Worm (Caenorhabditis elegans) whole organism, mixed stage, embryonic: ENCODE measurements around the gene rmd-2.

ENCODE experiments used
- ces-1 ChIP-seq: fragments of 150-350 bp; optimal IDR thresholded peaks from 2 replicates; lab custom pipeline; 2014; ENCODE audit warnings: missing biosample characterization, missing genetic modification reagents, missing genetic modification characterization
- nhr-237 ChIP-seq: fragments of 150-350 bp; optimal IDR thresholded peaks from 2 replicates; lab custom pipeline; 2014; ENCODE audit warnings: missing biosample characterization, missing genetic modification characterization
- unc-120 ChIP-seq: sonication (generic microtip); optimal IDR thresholded peaks from 2 replicates; lab custom pipeline; 2017; ENCODE audit warnings: missing genetic modification characterization, missing compliant biosample characterization; ENCODE audit not compliant: poor library complexity, severe bottlenecking

ce11 chrV:10003315-10003969 lies 17.4 kb upstream of the rmd-2 start:
- TF ChIP-seq unc-120 (tag; lab: Kevin White, UChicago) (peak; percentile 62), ces-1 (GFP tag; lab: Kevin White, UChicago) (peak; percentile 45), nhr-237 (no peak)
